Worm (Caenorhabditis elegans) whole organism, mixed stage, embryonic: ENCODE results near the gene Y51H4A.6.

Source experiments
- ceh-83 ChIP-seq: fragments of 200-800 bp; sonication (Bioruptor generic); optimal IDR thresholded peaks from 2 replicates; lab custom pipeline; 2018; ENCODE audit warnings: mild to moderate bottlenecking, missing genetic modification characterization, missing compliant biosample characterization
- elt-3 ChIP-seq: fragments of 150-350 bp; optimal IDR thresholded peaks from 2 replicates; lab custom pipeline; 2014; ENCODE audit warnings: missing biosample characterization, missing genetic modification characterization
- lin-32 ChIP-seq: fragments of 200-800 bp; sonication (Bioruptor generic); optimal IDR thresholded peaks from 2 replicates; lab custom pipeline; 2018; ENCODE audit warnings: mild to moderate bottlenecking, missing genetic modification characterization, missing compliant biosample characterization

ce11 chrIV:16503590-16504217, 29.8 kb upstream of the Y51H4A.6 start:
- TF ChIP-seq ceh-83 (GFP tag; lab: Kevin White, UChicago) (no peak), lin-32 (GFP tag; lab: Kevin White, UChicago) (no peak), elt-3 (tag; lab: Kevin White, UChicago) (no peak)
